Worm (Caenorhabditis elegans) whole organism, L4 larva: ENCODE results near the gene his-70.
A peak's percentile ranks its signal among the peaks of the same experiment; 100 is the strongest.

ENCODE experiments used
- F26F4.8 ChIP-seq: fragments of 200-800 bp; sonication (Bioruptor generic); conservative IDR thresholded peaks from 2 replicates; pipeline ENCODE4 v1.3.6; 2022; ENCODE audit warnings: missing genetic modification characterization, missing compliant biosample characterization
- attf-4 ChIP-seq: sonication (generic microtip); optimal IDR thresholded peaks from 3 replicates; lab custom pipeline; 2017; ENCODE audit warnings: missing biosample characterization, missing genetic modification characterization
- mdt-29 ChIP-seq: fragments of 200-800 bp; sonication (Bioruptor generic); IDR thresholded peaks from 2 replicates; pipeline ENCODE4 v1.3.6; 2022; ENCODE audit warnings: missing genetic modification reagents, missing genetic modification characterization, missing compliant biosample characterization
- mes-2 ChIP-seq: sonication (generic microtip); optimal IDR thresholded peaks from 2 replicates; lab custom pipeline; 2016; ENCODE audit warnings: missing genotype, mild to moderate bottlenecking, missing genetic modification characterization, missing compliant biosample characterization; ENCODE audit not compliant: poor library complexity, severe bottlenecking
- nhr-25 ChIP-seq: sonication (generic microtip); optimal IDR thresholded peaks from 2 replicates; lab custom pipeline; 2017; ENCODE audit warnings: missing genetic modification characterization, mild to moderate bottlenecking, missing compliant biosample characterization, antibody characterized with exemption, moderate library complexity, borderline replicate concordance; ENCODE audit not compliant: insufficient read depth
- nhr-28 ChIP-seq: fragments of 150-350 bp; optimal IDR thresholded peaks from 2 replicates; lab custom pipeline; 2014; ENCODE audit warnings: missing biosample characterization, missing genetic modification characterization
- snpc-4 ChIP-seq: fragments of 150-350 bp; optimal IDR thresholded peaks from 2 replicates; lab custom pipeline; 2014; ENCODE audit warnings: missing biosample characterization, missing genetic modification characterization

ce11 chrIII:4010168-4010567 lies 49.8 kb downstream of the his-70 start:
- TF ChIP-seq F26F4.8 (GFP tag; lab: Robert Waterston, UW), result no peak
- TF ChIP-seq nhr-28 (tag; lab: Kevin White, UChicago), result peak; percentile 1
- no peak for TF ChIP-seq nhr-25 (tag; lab: Kevin White, UChicago)
- TF ChIP-seq attf-4 (tag; lab: Kevin White, UChicago), result no peak
- TF ChIP-seq mes-2 (tag; lab: Kevin White, UChicago), result peak; percentile 40
- no peak for TF ChIP-seq mdt-29 (GFP tag; lab: Robert Waterston, UW)
- no peak for TF ChIP-seq snpc-4 (tag; lab: Kevin White, UChicago)
